Worm (Caenorhabditis elegans): ENCODE data around the gene smi-1.
A peak's percentile ranks its signal among the peaks of the same experiment; 100 is the strongest.

Gene smi-1

DNA sequence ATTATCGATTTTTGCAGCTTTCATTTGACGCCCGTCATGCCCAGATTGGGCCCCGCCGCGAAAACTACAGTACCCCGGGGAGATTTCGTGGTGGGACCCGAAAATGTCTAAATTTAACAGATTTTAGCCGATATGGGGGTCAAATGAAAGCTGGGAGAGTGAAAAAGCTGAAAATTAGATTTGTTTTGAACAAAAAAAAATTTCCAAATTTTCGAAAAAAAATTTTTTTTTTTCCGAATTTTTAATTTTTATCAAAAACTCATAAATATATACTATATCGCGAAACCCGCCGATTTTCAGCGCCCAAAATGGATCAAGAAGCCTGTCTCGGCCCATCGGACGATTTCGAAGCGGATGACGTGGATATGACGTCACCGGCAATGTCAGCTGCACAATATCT, at the start of gene smi-1:
Gene smi-1 (plus strand): TSS at position 301 of the 400 bp plus-strand sequence.
- TF ChIP-seq unc-39 (tag; optimal IDR thresholded peaks at IDR 0.05) (no peak), flh-1 (GFP tag; optimal IDR thresholded peaks at IDR 0.05) (no peak), lsy-2 (tag; optimal IDR thresholded peaks at IDR 0.05) (no peak), ceh-83 (GFP tag; optimal IDR thresholded peaks at IDR 0.05) (peak; percentile 17), zip-8 (tag; optimal IDR thresholded peaks at IDR 0.05) (peak; percentile 39)

DNA sequence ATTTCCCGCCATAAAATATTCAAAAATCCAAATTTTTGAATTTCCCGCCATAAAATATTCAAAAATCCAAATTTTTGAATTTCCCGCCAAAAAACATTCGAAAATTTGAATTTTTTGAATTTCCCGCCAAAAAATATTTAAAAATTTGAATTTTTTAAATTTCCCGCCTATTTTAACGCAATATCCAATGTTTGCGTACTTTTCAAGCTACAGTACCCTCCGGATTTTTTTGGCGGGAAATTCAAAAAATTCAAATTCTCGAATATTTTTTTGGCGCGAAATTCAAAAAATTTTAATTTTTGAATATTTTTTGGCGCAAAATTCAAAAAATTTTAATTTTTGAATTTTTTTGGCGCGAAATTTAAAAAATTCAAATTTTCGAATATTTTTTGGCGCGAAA, 47.1 kb upstream of the smi-1 start:
- TF ChIP-seq ceh-43 (GFP tag; optimal IDR thresholded peaks at IDR 0.05) (no peak), M03D4.4 (tag; optimal IDR thresholded peaks at IDR 0.05) (no peak)

DNA sequence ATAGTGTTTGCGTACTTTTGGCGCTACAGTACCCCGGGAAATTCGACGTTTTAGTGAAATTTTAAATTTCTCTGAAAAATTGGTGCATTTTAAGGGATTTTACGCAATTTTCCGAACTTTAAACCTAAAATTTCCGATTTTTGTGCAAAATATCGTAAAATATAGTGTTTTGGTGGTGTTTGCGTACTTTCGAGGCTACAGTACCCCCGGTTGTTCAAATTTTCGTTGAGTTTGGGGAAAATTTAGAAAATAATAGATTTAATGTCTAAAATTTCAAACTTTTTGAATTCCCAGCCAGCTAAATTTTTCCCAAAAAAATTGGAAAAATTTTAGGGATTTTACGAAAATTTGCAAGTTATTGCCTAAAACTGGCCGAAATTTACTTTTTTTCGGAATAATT, 45.7 kb upstream of the smi-1 start:
- TF ChIP-seq sptf-1 (tag; optimal IDR thresholded peaks at IDR 0.05) (no peak), lin-32 (GFP tag; optimal IDR thresholded peaks at IDR 0.05) (no peak), sem-2 (GFP tag; optimal IDR thresholded peaks at IDR 0.05) (no peak), M03D4.4 (tag; optimal IDR thresholded peaks at IDR 0.05) (no peak), elt-3 (tag; optimal IDR thresholded peaks at IDR 0.05) (no peak), nhr-2 (tag; optimal IDR thresholded peaks at IDR 0.05) (no peak), drap-1 (GFP tag; optimal IDR thresholded peaks at IDR 0.05) (no peak), hlh-1 (tag; optimal IDR thresholded peaks at IDR 0.05) (no peak), elt-1 (tag; optimal IDR thresholded peaks at IDR 0.05; ENCODE audit: borderline replicate concordance, insufficient read depth) (no peak), tbx-8 (GFP tag; optimal IDR thresholded peaks at IDR 0.05) (no peak), mep-1 (tag; optimal IDR thresholded peaks at IDR 0.05) (no peak)

DNA sequence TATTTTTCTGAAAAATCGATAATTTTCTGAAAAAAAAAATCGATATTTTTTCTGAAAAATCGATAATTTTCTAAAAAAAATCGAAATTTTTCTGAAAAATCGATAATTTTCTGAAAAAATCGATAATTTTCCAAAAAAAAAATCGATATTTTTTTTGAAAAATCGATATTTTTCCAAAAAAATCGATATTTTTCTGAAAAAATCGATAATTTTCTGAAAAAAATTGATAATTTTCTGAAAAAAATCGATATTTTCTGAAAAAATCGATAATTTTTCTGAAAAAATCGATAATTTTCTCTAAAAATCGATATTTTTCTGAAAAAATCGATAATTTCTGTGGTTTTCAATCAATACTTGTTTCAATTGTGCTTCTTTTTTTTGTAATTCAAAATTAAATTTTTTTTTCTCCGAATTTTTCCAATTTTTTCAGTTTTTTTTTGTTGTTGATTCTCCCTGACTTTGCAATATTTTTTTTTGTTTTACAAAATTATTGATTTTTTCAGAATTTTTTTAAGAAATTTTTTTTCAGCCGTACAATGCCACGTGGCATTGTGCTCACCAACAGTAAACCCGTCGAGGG, 44.1 kb upstream of the smi-1 start, which contains the start of gene rexd-1:
Gene rexd-1 (plus strand): TSS at position 530 of the 580 bp plus-strand sequence.
- no peak for TF ChIP-seq nhr-28 (tag; optimal IDR thresholded peaks at IDR 0.05)
- no peak for TF ChIP-seq lin-13 (tag; optimal IDR thresholded peaks at IDR 0.05)
- no peak for TF ChIP-seq hlh-1 (tag; optimal IDR thresholded peaks at IDR 0.05)
- TF ChIP-seq blmp-1 (tag; optimal IDR thresholded peaks at IDR 0.05): no peak
- no peak for TF ChIP-seq bed-3 (GFP tag; optimal IDR thresholded peaks at IDR 0.05)
- TF ChIP-seq lsy-2 (tag; optimal IDR thresholded peaks at IDR 0.05): no peak
- TF ChIP-seq ztf-11 (tag; optimal IDR thresholded peaks at IDR 0.05): no peak
- no peak for TF ChIP-seq flh-1 (GFP tag; optimal IDR thresholded peaks at IDR 0.05)
- TF ChIP-seq snpc-4 (tag; optimal IDR thresholded peaks at IDR 0.05): no peak
- no peak for TF ChIP-seq drap-1 (GFP tag; optimal IDR thresholded peaks at IDR 0.05)
- no peak for TF ChIP-seq mls-2 (tag; optimal IDR thresholded peaks at IDR 0.05)
- no peak for TF ChIP-seq elt-1 (tag; optimal IDR thresholded peaks at IDR 0.05; ENCODE audit: borderline replicate concordance, insufficient read depth)
- no peak for TF ChIP-seq unc-62 (GFP tag; optimal IDR thresholded peaks at IDR 0.05)
- no peak for TF ChIP-seq unc-39 (tag; optimal IDR thresholded peaks at IDR 0.05)
- TF ChIP-seq ceh-83 (GFP tag; optimal IDR thresholded peaks at IDR 0.05): no peak
- no peak for TF ChIP-seq ces-1 (GFP tag; optimal IDR thresholded peaks at IDR 0.05)
- TF ChIP-seq nhr-2 (tag; optimal IDR thresholded peaks at IDR 0.05): no peak
- TF ChIP-seq elt-3 (tag; optimal IDR thresholded peaks at IDR 0.05): no peak

DNA sequence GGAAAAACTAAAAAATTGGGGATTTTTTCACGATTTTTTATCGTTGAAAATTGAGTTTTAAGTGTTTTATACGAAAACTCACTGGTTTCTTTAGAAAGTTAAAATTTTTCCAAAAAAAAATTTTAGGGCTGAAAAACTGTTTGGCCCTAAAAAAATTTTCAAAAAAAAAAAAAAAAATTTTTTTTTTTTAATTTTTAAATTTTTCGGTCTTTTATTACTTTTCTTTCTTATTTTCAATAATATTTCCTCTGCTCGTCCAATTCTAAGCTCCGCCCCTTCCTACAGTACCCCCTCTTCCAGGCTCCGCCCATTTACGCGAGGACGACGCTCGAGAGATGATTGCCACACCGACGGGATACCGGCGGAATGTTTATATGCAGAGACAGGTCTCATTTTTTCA, 29.4 kb upstream of the smi-1 start, which contains the start of gene pqn-82:
Gene pqn-82 (plus strand): TSS at position 301 of the 400 bp plus-strand sequence.
- no peak for TF ChIP-seq ces-1 (GFP tag; optimal IDR thresholded peaks at IDR 0.05)
- no peak for TF ChIP-seq nhr-12 (tag; optimal IDR thresholded peaks at IDR 0.05)
- TF ChIP-seq elt-3 (tag; optimal IDR thresholded peaks at IDR 0.05): no peak
- TF ChIP-seq bed-3 (GFP tag; optimal IDR thresholded peaks at IDR 0.05): no peak
- TF ChIP-seq nhr-76 (tag; optimal IDR thresholded peaks at IDR 0.05): no peak
- TF ChIP-seq hlh-1 (tag; optimal IDR thresholded peaks at IDR 0.05): no peak
- no peak for TF ChIP-seq zip-8 (tag; optimal IDR thresholded peaks at IDR 0.05)
- no peak for TF ChIP-seq ztf-11 (tag; optimal IDR thresholded peaks at IDR 0.05)
- no peak for TF ChIP-seq sptf-1 (tag; optimal IDR thresholded peaks at IDR 0.05)
- no peak for TF ChIP-seq sem-2 (GFP tag; optimal IDR thresholded peaks at IDR 0.05)
- no peak for TF ChIP-seq unc-120 (tag; optimal IDR thresholded peaks at IDR 0.05; ENCODE audit: poor library complexity, severe bottlenecking)
- no peak for TF ChIP-seq pha-4 (tag; optimal IDR thresholded peaks at IDR 0.05)
- no peak for TF ChIP-seq unc-62 (GFP tag; optimal IDR thresholded peaks at IDR 0.05)
- TF ChIP-seq ceh-43 (GFP tag; optimal IDR thresholded peaks at IDR 0.05): no peak
- no peak for TF ChIP-seq mls-2 (tag; optimal IDR thresholded peaks at IDR 0.05)
- no peak for TF ChIP-seq mab-5 (tag; optimal IDR thresholded peaks at IDR 0.05)
- no peak for TF ChIP-seq mep-1 (tag; optimal IDR thresholded peaks at IDR 0.05)
- no peak for TF ChIP-seq cnd-1 (tag; optimal IDR thresholded peaks at IDR 0.05)
